Fruit fly (Drosophila melanogaster) whole organism, wandering third instar larva: ENCODE data around the gene HP6.

ENCODE experiments used
- Abd-B ChIP-seq: fragments of >200 bp; optimal IDR thresholded peaks from 2 replicates; lab custom pipeline; 2017; ENCODE audit warnings: missing biosample characterization, missing genetic modification characterization
- CG32264 ChIP-seq: fragments of 200-800 bp; sonication (Bioruptor generic); optimal IDR thresholded peaks from 2 replicates; lab custom pipeline; 2016; ENCODE audit warnings: missing biosample characterization, missing genetic modification characterization
- CrebA ChIP-seq: fragments of 200-800 bp; sonication (Bioruptor generic); optimal IDR thresholded peaks from 2 replicates; lab custom pipeline; 2016; ENCODE audit warnings: missing biosample characterization, mild to moderate bottlenecking, missing genetic modification characterization, borderline replicate concordance
- Dfd ChIP-seq: fragments of >200 bp; optimal IDR thresholded peaks from 2 replicates; lab custom pipeline; 2017; ENCODE audit warnings: missing biosample characterization, missing genetic modification characterization
- GATAd ChIP-seq: sonication (Bioruptor generic); optimal IDR thresholded peaks from 2 replicates; lab custom pipeline; 2016; ENCODE audit warnings: missing biosample characterization, missing genetic modification characterization
- HLH106 ChIP-seq: fragments of 200-800 bp; optimal IDR thresholded peaks from 3 replicates; lab custom pipeline; 2019; ENCODE audit warnings: missing biosample characterization, mild to moderate bottlenecking, missing genetic modification characterization, moderate library complexity
- Hnf4 ChIP-seq: fragments of 200-800 bp; sonication (Bioruptor generic); optimal IDR thresholded peaks from 2 replicates; lab custom pipeline; 2016; ENCODE audit warnings: missing biosample characterization, mild to moderate bottlenecking, missing genetic modification characterization
- Hr78 ChIP-seq: fragments of >200 bp; optimal IDR thresholded peaks from 2 replicates; lab custom pipeline; 2017; ENCODE audit warnings: missing biosample characterization, missing genetic modification characterization
- Hr83 ChIP-seq: fragments of 200-300 bp; sonication (Bioruptor generic); optimal IDR thresholded peaks from 2 replicates; lab custom pipeline; 2016; ENCODE audit warnings: missing biosample characterization, mild to moderate bottlenecking, missing genetic modification characterization, moderate library complexity; ENCODE audit not compliant: poor library complexity, severe bottlenecking
- Jra ChIP-seq: sonication (Bioruptor generic); optimal IDR thresholded peaks from 2 replicates; lab custom pipeline; 2016; ENCODE audit warnings: missing biosample characterization, missing genetic modification characterization
- Mio ChIP-seq: sonication (Bioruptor generic); optimal IDR thresholded peaks from 2 replicates; lab custom pipeline; 2016; ENCODE audit warnings: missing biosample characterization, missing genetic modification characterization
- Myc ChIP-seq: fragments of >200 bp; optimal IDR thresholded peaks from 2 replicates; lab custom pipeline; 2017
- N ChIP-seq: fragments of >200 bp; optimal IDR thresholded peaks from 2 replicates; lab custom pipeline; 2018; ENCODE audit warnings: missing biosample characterization, missing external identifiers, missing genetic modification characterization
- OdsH ChIP-seq: fragments of 200-800 bp; sonication (Bioruptor generic); optimal IDR thresholded peaks from 2 replicates; lab custom pipeline; 2016; ENCODE audit warnings: missing biosample characterization, mild to moderate bottlenecking, missing genetic modification characterization
- Rel ChIP-seq, 2 experiments: fragments of 200-800 bp; sonication (Bioruptor generic) in 1 of 2; optimal IDR thresholded peaks; 2 replicates in 1 of 2; 3 replicates in 1 of 2; lab custom pipeline; 2016 to 2019; ENCODE audit warnings: mild to moderate bottlenecking in 2 of 2, missing biosample characterization in 2 of 2, missing genetic modification characterization in 2 of 2, moderate library complexity in 1 of 2
- Sp1 ChIP-seq: fragments of 200-800 bp; sonication (Bioruptor generic); optimal IDR thresholded peaks from 3 replicates; lab custom pipeline; 2019; ENCODE audit warnings: missing biosample characterization, mild to moderate bottlenecking, missing genetic modification characterization, moderate library complexity
- Vsx2 ChIP-seq: fragments of 200-300, 225-300 bp; sonication (Bioruptor generic); optimal IDR thresholded peaks from 2 replicates; lab custom pipeline; 2018; ENCODE audit warnings: missing biosample characterization, missing genetic modification characterization; ENCODE audit not compliant: partially characterized antibody
- br ChIP-seq: fragments of 200-800 bp; sonication (Bioruptor generic); optimal IDR thresholded peaks from 2 replicates; lab custom pipeline; 2016; ENCODE audit warnings: missing biosample characterization, missing genetic modification characterization
- brk ChIP-seq: fragments of 200-800 bp; sonication (Bioruptor generic); optimal IDR thresholded peaks from 2 replicates; lab custom pipeline; 2016; ENCODE audit warnings: missing biosample characterization, mild to moderate bottlenecking, missing genetic modification characterization
- dl ChIP-seq, 2 experiments: fragments of 175-275, 200-275 bp in 1 of 2; fragments of 200-275 bp in 1 of 2; sonication (Bioruptor generic); optimal IDR thresholded peaks; lab custom pipeline; 2018; ENCODE audit warnings: mild to moderate bottlenecking in 2 of 2, missing biosample characterization in 2 of 2, missing genetic modification characterization in 2 of 2, moderate library complexity in 2 of 2; ENCODE audit not compliant: partially characterized antibody in 2 of 2, insufficient read depth in 1 of 2
- dmrt93B ChIP-seq: fragments of 200-800 bp; sonication (Bioruptor generic); optimal IDR thresholded peaks from 2 replicates; lab custom pipeline; 2018; ENCODE audit warnings: missing biosample characterization, mild to moderate bottlenecking, missing genetic modification characterization
- dsf ChIP-seq: sonication (Bioruptor generic); optimal IDR thresholded peaks from 2 replicates; lab custom pipeline; 2016; ENCODE audit warnings: missing biosample characterization, missing genetic modification characterization, borderline replicate concordance
- ey ChIP-seq: fragments of 200-800 bp; sonication (Bioruptor generic); optimal IDR thresholded peaks from 2 replicates; lab custom pipeline; 2016; ENCODE audit warnings: missing biosample characterization, missing genetic modification characterization
- foxo ChIP-seq, 2 experiments: fragments of 200-800 bp; sonication (Bioruptor generic); optimal IDR thresholded peaks; 2 replicates in 1 of 2; 3 replicates in 1 of 2; lab custom pipeline; 2016 to 2017; ENCODE audit warnings: missing biosample characterization in 2 of 2, missing genetic modification characterization in 2 of 2
- fru ChIP-seq: fragments of 200-800 bp; sonication (Bioruptor generic); optimal IDR thresholded peaks from 3 replicates; lab custom pipeline; 2016; ENCODE audit warnings: missing biosample characterization, mild to moderate bottlenecking, missing genetic modification characterization
- h ChIP-seq: fragments of 200-800 bp; sonication (Bioruptor generic); optimal IDR thresholded peaks from 3 replicates; lab custom pipeline; 2016; ENCODE audit warnings: missing biosample characterization, mild to moderate bottlenecking, missing genetic modification characterization
- jim ChIP-seq: fragments of 175-275, 200-325 bp; sonication (Bioruptor generic); optimal IDR thresholded peaks from 2 replicates; lab custom pipeline; 2016; ENCODE audit warnings: missing biosample characterization, mild to moderate bottlenecking, missing genetic modification characterization
- pan ChIP-seq: fragments of >200 bp; optimal IDR thresholded peaks from 2 replicates; lab custom pipeline; 2017
- psq ChIP-seq: fragments of 200-800 bp; sonication (Bioruptor generic); optimal IDR thresholded peaks from 3 replicates; lab custom pipeline; 2017; ENCODE audit warnings: missing biosample characterization, mild to moderate bottlenecking, missing genetic modification characterization, moderate library complexity
- rgr ChIP-seq: fragments of 200-800 bp; sonication (Bioruptor generic); optimal IDR thresholded peaks from 3 replicates; lab custom pipeline; 2016; ENCODE audit warnings: missing biosample characterization, mild to moderate bottlenecking, missing genetic modification characterization
- sage ChIP-seq: fragments of 200-800 bp; sonication (Bioruptor generic); optimal IDR thresholded peaks from 2 replicates; lab custom pipeline; 2016; ENCODE audit warnings: missing biosample characterization, mild to moderate bottlenecking, missing genetic modification characterization
- sv ChIP-seq: fragments of 200-800 bp; sonication (Bioruptor generic); optimal IDR thresholded peaks from 3 replicates; lab custom pipeline; 2016; ENCODE audit warnings: missing biosample characterization, missing genetic modification characterization
- tai ChIP-seq: sonication (Bioruptor generic); optimal IDR thresholded peaks from 2 replicates; lab custom pipeline; 2016; ENCODE audit warnings: missing biosample characterization, missing genetic modification characterization
- usp ChIP-seq: fragments of >200 bp; optimal IDR thresholded peaks from 2 replicates; lab custom pipeline; 2017; ENCODE audit warnings: missing biosample characterization, missing genetic modification characterization
- woc ChIP-seq: sonication (Bioruptor generic); optimal IDR thresholded peaks from 2 replicates; lab custom pipeline; 2016; ENCODE audit warnings: missing biosample characterization, mild to moderate bottlenecking, missing genetic modification characterization

HP6 gene

DNA sequence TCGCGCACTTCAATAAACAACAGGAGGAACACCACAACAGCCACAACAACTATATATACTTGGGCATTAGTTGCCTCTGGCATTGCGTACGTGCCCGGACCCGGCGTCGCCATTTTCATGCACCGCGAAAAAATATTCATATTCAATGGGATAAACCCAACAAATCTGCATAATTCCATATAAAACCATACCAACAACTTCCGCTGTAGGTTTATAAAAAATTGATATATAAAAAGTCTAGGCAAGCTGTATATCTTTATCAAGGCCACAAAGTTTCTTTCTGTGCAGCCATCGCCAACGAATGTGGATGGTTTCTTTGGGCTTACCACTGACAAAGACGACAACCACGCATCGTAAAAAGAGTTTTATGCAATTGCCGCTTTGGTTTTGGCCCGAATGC is 5.3 kb upstream of the HP6 start:
- TF ChIP-seq HLH106 (tag; lab: Kevin White, UChicago) = peak; percentile 61
- peak; percentile 82 for TF ChIP-seq h (GFP tag; lab: Kevin White, UChicago)
- TF ChIP-seq Hnf4 (GFP tag; lab: Kevin White, UChicago) = peak; percentile 70
- TF ChIP-seq OdsH (GFP tag; lab: Kevin White, UChicago) = peak; percentile 54
- TF ChIP-seq Dfd (GFP tag; lab: Kevin White, UChicago) = no peak
- no peak for TF ChIP-seq Hr83
- no peak for TF ChIP-seq Hr78
- TF ChIP-seq foxo (GFP tag; optimal IDR thresholded peaks at IDR 0.05; lab: Kevin White, UChicago) = peak in 1 of 2 experiments; percentile 78
- TF ChIP-seq woc (GFP tag; lab: Kevin White, UChicago) = peak; percentile 50
- TF ChIP-seq N (GFP tag; lab: Kevin White, UChicago) = no peak
- peak; percentile 62 for TF ChIP-seq sv (GFP tag; lab: Kevin White, UChicago)
- peak; percentile 34 for TF ChIP-seq sage (GFP tag; lab: Kevin White, UChicago)
- no peak for TF ChIP-seq Vsx2 (GFP tag; lab: Kevin White, UChicago)
- TF ChIP-seq Mio (GFP tag; lab: Kevin White, UChicago) = no peak
- peak; percentile 73 for TF ChIP-seq br
- TF ChIP-seq CG32264 (GFP tag; lab: Kevin White, UChicago) = peak; percentile 49
- peak; percentile 57 for TF ChIP-seq psq (GFP tag; lab: Kevin White, UChicago)
- TF ChIP-seq ey = peak; percentile 74
- TF ChIP-seq usp (GFP tag; lab: Kevin White, UChicago) = no peak
- TF ChIP-seq jim (GFP tag; lab: Kevin White, UChicago) = no peak
- TF ChIP-seq rgr (GFP tag; lab: Kevin White, UChicago) = peak; percentile 75
- peak; percentile 28 for TF ChIP-seq Rel (GFP tag; optimal IDR thresholded peaks at IDR 0.05; lab: Kevin White, UChicago)
- TF ChIP-seq Rel (tag; optimal IDR thresholded peaks at IDR 0.05; lab: Kevin White, UChicago) = no peak
- TF ChIP-seq Myc (lab: Kevin White, UChicago) = no peak
- peak; percentile 2 for TF ChIP-seq GATAd (GFP tag; lab: Kevin White, UChicago)
- peak; percentile 54 for TF ChIP-seq Sp1 (GFP tag; lab: Kevin White, UChicago)
- no peak for TF ChIP-seq brk (GFP tag; lab: Kevin White, UChicago)
- TF ChIP-seq Abd-B (GFP tag; lab: Kevin White, UChicago) = no peak
- no peak for TF ChIP-seq dsf (GFP tag; lab: Kevin White, UChicago)
- TF ChIP-seq fru (GFP tag; lab: Kevin White, UChicago) = peak; percentile 81
- TF ChIP-seq tai (GFP tag; lab: Kevin White, UChicago) = peak; percentile 25
- TF ChIP-seq dmrt93B = peak; percentile 46
- TF ChIP-seq dl (GFP tag; optimal IDR thresholded peaks at IDR 0.05; lab: Kevin White, UChicago; ENCODE audit: insufficient read depth in 1 of 2, partially characterized antibody in 2 of 2) = no peak
- TF ChIP-seq CrebA (GFP tag; lab: Kevin White, UChicago) = no peak
- TF ChIP-seq Jra = peak; percentile 1

dm6 chr2L:4578974-4579373 is 956 bp upstream of the HP6 start:
- TF ChIP-seq sv (GFP tag; lab: Kevin White, UChicago) = no peak
- TF ChIP-seq rgr (GFP tag; lab: Kevin White, UChicago) = peak; percentile 42
- TF ChIP-seq br = no peak
- TF ChIP-seq h (GFP tag; lab: Kevin White, UChicago) = peak; percentile 46
- peak; percentile 27 for TF ChIP-seq ey
- TF ChIP-seq OdsH (GFP tag; lab: Kevin White, UChicago) = peak; percentile 44
- no peak for TF ChIP-seq N (GFP tag; lab: Kevin White, UChicago)
- no peak for TF ChIP-seq CG32264 (GFP tag; lab: Kevin White, UChicago)
- TF ChIP-seq psq (GFP tag; lab: Kevin White, UChicago) = peak; percentile 31
- peak; percentile 17 for TF ChIP-seq fru (GFP tag; lab: Kevin White, UChicago)
- no peak for TF ChIP-seq Rel (GFP tag; optimal IDR thresholded peaks at IDR 0.05; lab: Kevin White, UChicago)
- no peak for TF ChIP-seq Rel (tag; optimal IDR thresholded peaks at IDR 0.05; lab: Kevin White, UChicago)
- TF ChIP-seq foxo (GFP tag; optimal IDR thresholded peaks at IDR 0.05; lab: Kevin White, UChicago) = peak in 1 of 2 experiments; percentile 54
- no peak for TF ChIP-seq sage (GFP tag; lab: Kevin White, UChicago)
- no peak for TF ChIP-seq Hr83
- TF ChIP-seq dmrt93B = no peak
- peak; percentile 22 for TF ChIP-seq woc (GFP tag; lab: Kevin White, UChicago)
- no peak for TF ChIP-seq usp (GFP tag; lab: Kevin White, UChicago)
- TF ChIP-seq dsf (GFP tag; lab: Kevin White, UChicago) = no peak
- TF ChIP-seq pan (lab: Kevin White, UChicago) = no peak
- no peak for TF ChIP-seq Dfd (GFP tag; lab: Kevin White, UChicago)
- TF ChIP-seq dl (GFP tag; optimal IDR thresholded peaks at IDR 0.05; lab: Kevin White, UChicago; ENCODE audit: insufficient read depth in 1 of 2, partially characterized antibody in 2 of 2) = no peak
- no peak for TF ChIP-seq brk (GFP tag; lab: Kevin White, UChicago)
- no peak for TF ChIP-seq Myc (lab: Kevin White, UChicago)
- no peak for TF ChIP-seq GATAd (GFP tag; lab: Kevin White, UChicago)
- peak; percentile 62 for TF ChIP-seq Sp1 (GFP tag; lab: Kevin White, UChicago)
- TF ChIP-seq Hr78 = no peak
- TF ChIP-seq Mio (GFP tag; lab: Kevin White, UChicago) = no peak
- TF ChIP-seq HLH106 (tag; lab: Kevin White, UChicago) = peak; percentile 67
